Fruit fly (Drosophila melanogaster): ENCODE results near the gene CG7202.

CG7202 gene

DNA sequence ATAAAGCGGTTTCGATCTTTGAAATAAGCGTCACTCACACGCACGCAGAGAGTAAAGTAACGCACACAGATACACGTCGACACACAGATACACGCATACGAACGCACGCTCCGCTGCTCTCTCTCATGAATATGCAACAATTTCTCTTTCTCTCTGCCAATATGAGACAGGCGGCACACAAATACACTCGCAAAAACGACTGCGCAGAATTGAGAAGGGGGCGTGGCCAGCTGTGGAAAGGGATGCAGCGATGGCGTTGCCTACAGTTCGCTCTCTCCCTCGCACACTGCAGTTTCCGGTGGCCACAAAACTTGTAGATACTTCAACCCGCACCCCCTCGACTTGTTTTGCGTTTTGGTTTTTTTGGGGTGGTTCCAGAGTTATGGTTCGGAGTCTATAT, 12.9 kb downstream of the CG7202 start (continued):
- no peak for TF ChIP-seq CG13123 (GFP tag; optimal IDR thresholded peaks at IDR 0.05)
- TF ChIP-seq CG10979 (tag; optimal IDR thresholded peaks at IDR 0.05) = peak; percentile 49
- peak; percentile 71 for TF ChIP-seq sr (GFP tag; IDR thresholded peaks at IDR 0.05)
- TF ChIP-seq gsb-n (tag; optimal IDR thresholded peaks at IDR 0.05) = peak; percentile 36
- TF ChIP-seq dpn (GFP tag; optimal IDR thresholded peaks at IDR 0.05) = peak in 1 of 2 experiments; percentile 3
- peak; percentile 43; the same call in 1 of the 2 replicates for TF ChIP-seq Drgx (GFP tag; IDR thresholded peaks at IDR 0.05)
- no peak for TF ChIP-seq exex (tag; optimal IDR thresholded peaks at IDR 0.05)
- TF ChIP-seq CG1603 (tag; optimal IDR thresholded peaks at IDR 0.05) = peak; percentile 63
- TF ChIP-seq Scr (GFP tag; IDR thresholded peaks at IDR 0.05; ENCODE audit: partially characterized antibody) = no peak
- TF ChIP-seq NfI (GFP tag; optimal IDR thresholded peaks at IDR 0.05) = peak; percentile 64
- no peak for TF ChIP-seq crp (GFP tag; optimal IDR thresholded peaks at IDR 0.05)
- TF ChIP-seq mam (GFP tag; optimal IDR thresholded peaks at IDR 0.05) = no peak
- TF ChIP-seq run (tag; optimal IDR thresholded peaks at IDR 0.05) = no peak
- no peak for TF ChIP-seq ham (GFP tag; IDR thresholded peaks at IDR 0.05)
- peak; percentile 16; the same call in 1 of the 3 replicates for TF ChIP-seq CG14050 (GFP tag; IDR thresholded peaks at IDR 0.05)
- TF ChIP-seq Ravus (GFP tag; IDR thresholded peaks at IDR 0.05) = no peak
- no peak for TF ChIP-seq CG7839 (tag; optimal IDR thresholded peaks at IDR 0.05)
- no peak for TF ChIP-seq CG2889 (GFP tag; IDR thresholded peaks at IDR 0.05)
- TF ChIP-seq Lhr (GFP tag; optimal IDR thresholded peaks at IDR 0.05) = no peak
- TF ChIP-seq CG2678 (tag; optimal IDR thresholded peaks at IDR 0.05) = no peak
- peak; percentile 68 for TF ChIP-seq MTF-1 (GFP tag; optimal IDR thresholded peaks at IDR 0.05; ENCODE audit: borderline replicate concordance)
- TF ChIP-seq Dref (GFP tag; IDR thresholded peaks at IDR 0.05) = no peak
- TF ChIP-seq hbn (GFP tag; IDR thresholded peaks at IDR 0.05; ENCODE audit: partially characterized antibody) = no peak
- TF ChIP-seq HLHmδ (GFP tag; optimal IDR thresholded peaks at IDR 0.05) = peak; percentile 76
- TF ChIP-seq CG11504 (tag; optimal IDR thresholded peaks at IDR 0.05) = no peak
- TF ChIP-seq en (GFP tag; optimal IDR thresholded peaks at IDR 0.05) = no peak
- TF ChIP-seq Abd-B (GFP tag; optimal IDR thresholded peaks at IDR 0.05) = no peak
- no peak for TF ChIP-seq HmgZ (tag; optimal IDR thresholded peaks at IDR 0.05)

DNA sequence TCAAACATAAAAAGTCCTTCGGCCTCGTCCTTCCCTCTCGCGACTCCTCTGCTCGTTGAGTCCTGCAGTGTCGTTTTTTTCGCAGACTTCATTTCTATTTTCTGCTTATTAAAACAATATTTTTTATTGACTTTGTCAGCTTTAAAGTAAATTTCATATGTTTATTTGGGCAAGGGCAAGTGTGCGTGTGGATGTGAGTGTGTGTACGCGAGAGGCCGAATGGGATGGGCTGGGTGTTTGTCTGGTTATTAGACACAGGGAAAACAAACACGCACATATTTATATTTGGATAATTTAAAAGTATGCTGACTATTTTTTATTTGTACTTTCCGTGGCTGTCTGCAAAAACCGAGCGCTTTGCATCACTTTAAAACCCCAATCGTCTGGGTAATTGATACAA, 14.7 kb downstream of the CG7202 start:
- TF ChIP-seq NC2β (GFP tag; optimal IDR thresholded peaks at IDR 0.05) (no peak), CG5245 (GFP tag; optimal IDR thresholded peaks at IDR 0.05) (no peak), Antp (GFP tag; optimal IDR thresholded peaks at IDR 0.05) (no peak), dimm (GFP tag; IDR thresholded peaks at IDR 0.05) (no peak), tll (GFP tag; optimal IDR thresholded peaks at IDR 0.05) (peak in 1 of 2 experiments; percentile 60), Myb (GFP tag; optimal IDR thresholded peaks at IDR 0.05) (no peak), pros (GFP tag; optimal IDR thresholded peaks at IDR 0.05) (no peak), bcd (GFP tag; optimal IDR thresholded peaks at IDR 0.05) (no peak), Kr (GFP tag; optimal IDR thresholded peaks at IDR 0.05) (no peak), fd102C (GFP tag; optimal IDR thresholded peaks at IDR 0.05) (peak; percentile 72), CG10209 (GFP tag; optimal IDR thresholded peaks at IDR 0.05) (no peak), Adf1 (GFP tag; IDR thresholded peaks at IDR 0.05) (no peak), CG14860 (GFP tag; IDR thresholded peaks at IDR 0.05; ENCODE audit: partially characterized antibody) (no peak), danr (GFP tag; IDR thresholded peaks at IDR 0.05) (no peak), Med (GFP tag) (peak; percentile 66), CG17829 (tag; optimal IDR thresholded peaks at IDR 0.05) (no peak), twi (tag; optimal IDR thresholded peaks at IDR 0.05) (no peak), sens (GFP tag) (peak; percentile 65), ttk (GFP tag; IDR thresholded peaks at IDR 0.05) (no peak), Ets65A (GFP tag) (peak; percentile 50), lilli (GFP tag; optimal IDR thresholded peaks at IDR 0.05) (no peak), Hmx (GFP tag; optimal IDR thresholded peaks at IDR 0.05) (no peak), chif (GFP tag; optimal IDR thresholded peaks at IDR 0.05) (no peak), CG14667 (GFP tag; IDR thresholded peaks at IDR 0.05) (no peak)
